Worm (Caenorhabditis elegans): ENCODE measurements around the gene fipr-9.

fipr-9 gene

DNA sequence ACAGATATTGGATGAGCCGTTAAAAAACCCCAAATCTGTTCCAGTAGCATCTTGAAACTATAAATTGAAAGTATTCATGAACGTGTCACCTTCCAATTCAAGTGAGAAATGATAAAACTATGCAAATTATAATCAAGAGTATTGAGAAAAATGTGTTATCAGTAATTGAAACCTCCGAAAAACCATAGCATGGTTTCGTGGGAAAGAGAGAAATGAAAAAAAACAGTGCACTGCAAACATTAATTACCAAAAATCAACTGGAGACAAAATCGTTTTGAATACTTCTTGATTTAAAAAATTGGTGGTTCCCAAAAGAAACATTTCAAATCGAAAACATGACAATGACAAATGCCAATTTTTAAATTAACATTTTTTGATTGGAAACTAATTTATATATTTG, 4.1 kb downstream of the fipr-9 start, which contains the start of gene daf-36:
daf-36 (minus strand) TSS at position 101 of the 400 bp plus-strand sequence.
- no peak for TF ChIP-seq K02D7.2 (tag; optimal IDR thresholded peaks at IDR 0.05)

DNA sequence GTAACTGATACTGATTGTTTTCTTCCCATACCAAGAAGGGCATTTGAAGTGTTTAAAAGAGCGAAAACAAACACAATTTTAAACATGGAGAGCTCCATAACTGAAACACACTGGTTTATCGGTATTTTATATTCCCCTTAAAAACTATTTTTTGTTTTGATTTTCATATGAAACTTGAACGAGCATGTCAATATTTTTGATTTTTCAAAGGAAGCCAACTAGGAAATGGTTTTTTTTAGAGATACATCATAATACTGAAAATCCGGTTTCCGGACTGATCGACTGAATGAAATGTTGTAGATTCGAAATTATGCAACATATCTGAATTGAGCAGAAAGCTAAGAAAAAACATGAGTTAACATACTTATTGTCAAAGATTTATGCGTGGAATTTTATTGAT, 5.9 kb downstream of the fipr-9 start, which contains the start of gene ttr-19:
ttr-19 (minus strand) TSS at position 101 of the 400 bp plus-strand sequence.
- no peak for TF ChIP-seq ceh-22 (tag; optimal IDR thresholded peaks at IDR 0.05)
- no peak for TF ChIP-seq ceh-18 (tag; optimal IDR thresholded peaks at IDR 0.05)
- no peak for TF ChIP-seq unc-86 (tag; optimal IDR thresholded peaks at IDR 0.05)
- TF ChIP-seq C08G9.2 (tag; optimal IDR thresholded peaks at IDR 0.05): no peak
- no peak for TF ChIP-seq ets-4 (tag; optimal IDR thresholded peaks at IDR 0.05)
- TF ChIP-seq ref-2 (tag; optimal IDR thresholded peaks at IDR 0.05): no peak

DNA sequence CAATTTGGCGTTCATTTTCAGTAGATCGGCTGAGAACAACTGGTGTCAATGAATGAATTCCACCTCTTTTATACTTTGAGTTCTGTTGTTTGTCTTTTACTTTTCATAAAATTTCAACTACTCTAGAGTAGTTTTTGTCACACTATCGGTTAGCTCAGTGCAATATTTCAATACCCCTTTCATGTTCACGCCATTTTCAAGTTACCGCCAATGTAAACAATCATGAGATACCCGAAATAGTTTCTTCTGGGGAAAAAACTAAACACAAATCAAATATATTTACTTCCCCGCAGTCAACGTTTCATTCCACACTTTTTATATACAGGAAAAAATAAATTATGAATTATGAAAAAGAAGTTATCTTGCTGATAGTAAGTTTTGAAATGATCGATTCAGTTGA, 6.9 kb downstream of the fipr-9 start, which contains the start of gene fipr-4:
fipr-4 (minus strand) TSS at position 101 of the 400 bp plus-strand sequence.
- TF ChIP-seq pha-4 (tag; optimal IDR thresholded peaks at IDR 0.05) (no peak), che-1 (tag; optimal IDR thresholded peaks at IDR 0.05) (no peak), ceh-31 (tag; optimal IDR thresholded peaks at IDR 0.05) (no peak), syd-9 (tag; optimal IDR thresholded peaks at IDR 0.05) (no peak), dmd-4 (tag; optimal IDR thresholded peaks at IDR 0.05; ENCODE audit: borderline replicate concordance) (no peak), fkh-10 (GFP tag; optimal IDR thresholded peaks at IDR 0.05) (no peak), lin-11 (tag; optimal IDR thresholded peaks at IDR 0.05) (no peak), ceh-9 (tag; optimal IDR thresholded peaks at IDR 0.05) (no peak), K02D7.2 (tag; optimal IDR thresholded peaks at IDR 0.05) (no peak), unc-42 (tag; optimal IDR thresholded peaks at IDR 0.05) (no peak), nhr-11 (tag; optimal IDR thresholded peaks at IDR 0.05) (no peak), C08G9.2 (tag; optimal IDR thresholded peaks at IDR 0.05) (no peak), sox-4 (tag; optimal IDR thresholded peaks at IDR 0.05) (no peak), ceh-18 (tag; optimal IDR thresholded peaks at IDR 0.05) (no peak), Y22D7AL.16 (tag; optimal IDR thresholded peaks at IDR 0.05) (no peak), ceh-30 (tag; optimal IDR thresholded peaks at IDR 0.05) (no peak), unc-3 (GFP tag; conservative IDR thresholded peaks at IDR 0.05) (no peak), unc-3 (tag; optimal IDR thresholded peaks at IDR 0.05) (no peak)

DNA sequence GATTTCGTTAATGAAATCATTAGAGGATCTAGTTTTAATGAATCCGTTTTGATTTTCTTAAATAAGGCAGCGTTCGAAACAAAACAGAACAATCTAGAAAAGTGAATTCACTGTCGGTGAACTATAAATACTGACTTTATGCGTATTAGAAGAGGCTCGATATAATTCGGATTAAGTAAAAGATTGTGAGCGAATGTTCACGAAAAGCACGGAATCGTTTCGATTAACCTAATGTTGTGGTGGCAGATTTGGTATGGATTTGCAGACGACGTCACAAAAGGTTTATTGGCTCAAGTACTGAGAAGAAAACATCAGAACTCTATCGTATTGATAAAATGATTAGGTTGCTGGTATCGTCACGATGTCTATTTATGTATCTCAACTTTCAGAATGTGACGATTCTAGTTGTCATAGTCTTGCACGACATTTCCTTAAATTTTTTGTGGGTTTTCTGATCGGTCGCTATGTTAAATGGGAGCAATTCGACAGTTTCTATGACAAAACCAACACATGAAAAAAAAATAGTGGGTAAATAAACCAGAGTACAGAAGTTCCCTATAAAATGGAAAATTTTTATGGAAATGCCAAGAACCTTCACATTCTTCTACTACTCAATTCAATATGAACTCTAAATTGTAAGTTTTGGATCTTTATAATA, 7.9 kb downstream of the fipr-9 start, which contains the start of the genes pyt-1 and fipr-7:
pyt-1 (minus strand) TSS at position 101 of the 658 bp plus-strand sequence.
fipr-7 (plus strand) TSS at position 608 of the 658 bp plus-strand sequence.
- TF ChIP-seq hlh-30 (tag; optimal IDR thresholded peaks at IDR 0.05; ENCODE audit: insufficient read depth) (no peak), ceh-34 (tag; optimal IDR thresholded peaks at IDR 0.05) (no peak), ceh-6 (GFP tag; optimal IDR thresholded peaks at IDR 0.05) (no peak), pqm-1 (tag; optimal IDR thresholded peaks at IDR 0.05) (no peak), hlh-6 (tag; optimal IDR thresholded peaks at IDR 0.05) (no peak), F13H6.1 (tag; optimal IDR thresholded peaks at IDR 0.05) (no peak), ceh-2 (tag; optimal IDR thresholded peaks at IDR 0.05) (no peak), npax-4 (tag; optimal IDR thresholded peaks at IDR 0.05) (no peak), ceh-45 (GFP tag; IDR thresholded peaks at IDR 0.05) (no peak), fkh-6 (tag; optimal IDR thresholded peaks at IDR 0.05) (no peak)

DNA sequence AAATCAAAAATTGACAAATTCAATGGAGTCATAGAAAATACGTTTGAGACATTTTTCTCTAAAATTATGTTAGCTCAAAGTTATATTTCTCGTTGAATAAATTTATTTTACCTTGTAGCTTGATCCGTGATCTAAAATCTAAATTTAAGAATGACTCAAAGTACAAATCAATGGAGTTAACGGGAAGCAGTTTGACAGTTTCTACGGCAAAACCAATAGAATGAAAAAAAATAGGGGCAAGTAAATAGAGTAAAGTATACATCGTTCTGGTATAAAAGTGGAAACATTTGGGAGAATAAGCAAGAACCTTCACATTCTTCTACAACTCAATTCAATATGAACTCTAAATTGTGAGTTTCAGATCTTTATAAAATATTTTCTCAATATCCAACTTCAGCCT, 9.5 kb downstream of the fipr-9 start, which contains the start of gene fipr-6:
fipr-6 (plus strand) TSS at position 301 of the 400 bp plus-strand sequence.
- TF ChIP-seq hlh-6 (tag; optimal IDR thresholded peaks at IDR 0.05) (no peak), unc-3 (GFP tag; conservative IDR thresholded peaks at IDR 0.05) (no peak), unc-3 (tag; optimal IDR thresholded peaks at IDR 0.05) (no peak), nhr-232 (tag; optimal IDR thresholded peaks at IDR 0.05) (no peak), tbx-2 (tag; optimal IDR thresholded peaks at IDR 0.05) (no peak), unc-55 (GFP tag; optimal IDR thresholded peaks at IDR 0.05) (no peak), dve-1 (tag; optimal IDR thresholded peaks at IDR 0.05) (no peak), pha-2 (tag; optimal IDR thresholded peaks at IDR 0.05) (no peak), fkh-6 (tag; optimal IDR thresholded peaks at IDR 0.05) (no peak), che-1 (tag; optimal IDR thresholded peaks at IDR 0.05) (no peak), C08G9.2 (tag; optimal IDR thresholded peaks at IDR 0.05) (no peak)

All from whole organism, late embryonic.